Fruit fly (Drosophila melanogaster): Measurements from ENCODE around the gene brk.
A peak's percentile ranks its signal among the peaks of the same experiment; 100 is the strongest.

The brk gene

dm6 chrX:7336121-7336961, 28.6 kb downstream of the brk start (continued):
- TF ChIP-seq CG12155 (GFP tag; optimal IDR thresholded peaks at IDR 0.05) (peak; percentile 72), unc-4 (GFP tag; IDR thresholded peaks at IDR 0.05; ENCODE audit: partially characterized antibody) (no peak), twi (tag; optimal IDR thresholded peaks at IDR 0.05) (peak; percentile 85), CG13894 (tag; optimal IDR thresholded peaks at IDR 0.05) (peak; percentile 1), gsb (GFP tag; IDR thresholded peaks at IDR 0.05) (peak; percentile 52), run (tag; optimal IDR thresholded peaks at IDR 0.05) (peak; percentile 87), trh (GFP tag; optimal IDR thresholded peaks at IDR 0.05) (peak; percentile 81), croc (GFP tag; conservative IDR thresholded peaks at IDR 0.05) (peak; percentile 87), trem (tag; optimal IDR thresholded peaks at IDR 0.05) (peak; percentile 94), ro (GFP tag; IDR thresholded peaks at IDR 0.05) (peak; percentile 54; the same call in 1 of the 2 replicates), CG15696 (tag; optimal IDR thresholded peaks at IDR 0.05) (peak; percentile 88), nau (GFP tag; optimal IDR thresholded peaks at IDR 0.05) (peak; percentile 86), CG17612 (GFP tag; IDR thresholded peaks at IDR 0.05) (peak; percentile 73), usp (GFP tag; optimal IDR thresholded peaks at IDR 0.05) (no peak), HHEX (GFP tag; optimal IDR thresholded peaks at IDR 0.05) (peak; percentile 83), rib (GFP tag; IDR thresholded peaks at IDR 0.05) (peak; percentile 20; the same call in 1 of the 2 replicates), CG33557 (GFP tag; optimal IDR thresholded peaks at IDR 0.05) (peak; percentile 87), ewg (GFP tag; optimal IDR thresholded peaks at IDR 0.05) (peak; percentile 87), CG2678 (tag; optimal IDR thresholded peaks at IDR 0.05) (peak; percentile 94), CG30020 (tag; optimal IDR thresholded peaks at IDR 0.05) (peak; percentile 64), Rx (GFP tag; IDR thresholded peaks at IDR 0.05) (peak; percentile 80), CG11398 (GFP tag; optimal IDR thresholded peaks at IDR 0.05) (peak; percentile 84), slou (GFP tag; optimal IDR thresholded peaks at IDR 0.05) (peak; percentile 29), CG8924 (tag; optimal IDR thresholded peaks at IDR 0.05) (peak; percentile 95), Spps (tag; optimal IDR thresholded peaks at IDR 0.05) (peak; percentile 84), Aef1 (GFP tag; IDR thresholded peaks at IDR 0.05) (peak; percentile 81), ftz-f1 (GFP tag; optimal IDR thresholded peaks at IDR 0.05) (no peak), CG31365 (tag; optimal IDR thresholded peaks at IDR 0.05) (peak; percentile 66), al (GFP tag; IDR thresholded peaks at IDR 0.05) (peak; percentile 50; the same call in 1 of the 2 replicates), Abd-B (GFP tag; optimal IDR thresholded peaks at IDR 0.05) (peak; percentile 71), crol (GFP tag; IDR thresholded peaks at IDR 0.05) (peak; percentile 94), cas (GFP tag; IDR thresholded peaks at IDR 0.05) (no peak), CG17829 (tag; optimal IDR thresholded peaks at IDR 0.05) (peak; percentile 95), CG42726 (GFP tag; IDR thresholded peaks at IDR 0.05; ENCODE audit: partially characterized antibody) (no peak), Nf-YB (GFP tag; optimal IDR thresholded peaks at IDR 0.05) (peak; percentile 79), peb (GFP tag; IDR thresholded peaks at IDR 0.05) (peak; percentile 78), D19B (GFP tag; optimal IDR thresholded peaks at IDR 0.05) (peak; percentile 59), Hr39 (optimal IDR thresholded peaks at IDR 0.05) (no peak), sc (optimal IDR thresholded peaks at IDR 0.05) (no peak), sc (GFP tag; optimal IDR thresholded peaks at IDR 0.05) (peak; percentile 92), prd (optimal IDR thresholded peaks at IDR 0.05) (no peak), prd (GFP tag; IDR thresholded peaks at IDR 0.05) (peak; percentile 89), gce (GFP tag; IDR thresholded peaks at IDR 0.05) (peak; percentile 81; the same call in 2 of the 3 replicates), CG34422 (GFP tag; IDR thresholded peaks at IDR 0.05) (peak; percentile 90), CG9609 (GFP tag; optimal IDR thresholded peaks at IDR 0.05) (peak; percentile 83), CG17385 (GFP tag; optimal IDR thresholded peaks at IDR 0.05) (peak; percentile 83), Stat92E (GFP tag; optimal IDR thresholded peaks at IDR 0.05) (peak in 1 of 3 experiments; percentile 87), CG3847 (GFP tag; IDR thresholded peaks at IDR 0.05) (peak; percentile 79), Gsc (GFP tag; IDR thresholded peaks at IDR 0.05) (peak; percentile 68), en (GFP tag; optimal IDR thresholded peaks at IDR 0.05) (peak; percentile 89)
